Fruit fly (Drosophila melanogaster): ENCODE results near the gene CG3581.

DNA sequence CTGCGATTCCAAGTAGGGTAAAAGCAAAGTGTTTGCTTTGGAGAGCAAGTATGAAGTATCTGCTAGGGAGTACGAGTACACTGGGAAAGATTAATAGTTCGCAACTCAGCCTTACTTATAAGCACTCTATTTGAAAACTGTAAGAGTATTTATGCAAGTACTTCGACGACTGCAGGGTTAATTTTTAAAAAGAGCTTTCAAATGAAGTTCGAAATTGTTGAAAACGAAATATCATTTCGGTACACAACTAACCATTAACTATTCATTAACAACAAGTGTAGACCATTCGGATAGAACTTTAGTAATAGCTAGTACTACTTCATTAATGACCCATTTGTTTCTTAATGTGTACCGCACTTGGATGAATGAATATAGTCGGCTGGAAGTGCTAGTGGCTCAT, 8.7 kb upstream of the CG3581 start:
- TF ChIP-seq CG5204 (GFP tag; optimal IDR thresholded peaks at IDR 0.05) (no peak), CG11617 (GFP tag; optimal IDR thresholded peaks at IDR 0.05) (no peak), bab1 (GFP tag; optimal IDR thresholded peaks at IDR 0.05) (no peak), kay (GFP tag; ENCODE audit: borderline replicate concordance) (no peak), Hr96 (GFP tag; optimal IDR thresholded peaks at IDR 0.05) (no peak), ovo (GFP tag; optimal IDR thresholded peaks at IDR 0.05) (no peak), cic (GFP tag; optimal IDR thresholded peaks at IDR 0.05) (no peak), Clk (GFP tag; optimal IDR thresholded peaks at IDR 0.05) (no peak), cnc (optimal IDR thresholded peaks at IDR 0.05) (no peak), CG33017 (tag; optimal IDR thresholded peaks at IDR 0.05) (no peak), CG7045 (GFP tag; optimal IDR thresholded peaks at IDR 0.05) (no peak), CG12768 (GFP tag; optimal IDR thresholded peaks at IDR 0.05) (no peak), CG1620 (GFP tag; optimal IDR thresholded peaks at IDR 0.05) (no peak)
